Fruit fly (Drosophila melanogaster): ENCODE measurements around the gene CG5039.

The CG5039 gene

dm6 chr3R:25640463-25640862 lies 38.0 kb upstream of the CG5039 start (continued):
- TF ChIP-seq pnt (GFP tag; optimal IDR thresholded peaks at IDR 0.05) (peak; percentile 2), bigmax (GFP tag; optimal IDR thresholded peaks at IDR 0.05) (no peak), Neu2 (GFP tag; optimal IDR thresholded peaks at IDR 0.05; ENCODE audit: borderline replicate concordance) (no peak), lilli (GFP tag; optimal IDR thresholded peaks at IDR 0.05) (peak; percentile 48), CG15479 (GFP tag; optimal IDR thresholded peaks at IDR 0.05) (peak; percentile 11), HLH3B (GFP tag; IDR thresholded peaks at IDR 0.05) (0 out of 2 replicates have a peak, but pooled peaks have one; percentile 19), CG8944 (GFP tag; optimal IDR thresholded peaks at IDR 0.05) (peak; percentile 32), ranshi (GFP tag; IDR thresholded peaks at IDR 0.05) (no peak), HmgZ (tag; optimal IDR thresholded peaks at IDR 0.05) (no peak), danr (GFP tag; IDR thresholded peaks at IDR 0.05) (no peak), pb (GFP tag; optimal IDR thresholded peaks at IDR 0.05) (no peak), jigr1 (GFP tag; IDR thresholded peaks at IDR 0.05) (0 out of 3 replicates have a peak, but pooled peaks have one; percentile 61), gem (tag; optimal IDR thresholded peaks at IDR 0.05) (peak; percentile 79), trem (tag; optimal IDR thresholded peaks at IDR 0.05) (peak; percentile 52), CG11696 (GFP tag; IDR thresholded peaks at IDR 0.05) (no peak), CG13624 (GFP tag; optimal IDR thresholded peaks at IDR 0.05) (no peak), Sry-δ (GFP tag; optimal IDR thresholded peaks at IDR 0.05) (no peak), CG17829 (tag; optimal IDR thresholded peaks at IDR 0.05) (peak; percentile 77), tup (GFP tag; optimal IDR thresholded peaks at IDR 0.05) (no peak), Hey (tag; optimal IDR thresholded peaks at IDR 0.05) (no peak), trh (GFP tag; optimal IDR thresholded peaks at IDR 0.05) (no peak), CG2129 (GFP tag; IDR thresholded peaks at IDR 0.05; ENCODE audit: partially characterized antibody) (no peak), CG9215 (GFP tag; IDR thresholded peaks at IDR 0.05) (0 out of 2 replicates have a peak, but pooled peaks have one; percentile 27), CG30431 (GFP tag; optimal IDR thresholded peaks at IDR 0.05) (peak; percentile 22), Hr51 (GFP tag; optimal IDR thresholded peaks at IDR 0.05) (peak in 1 of 2 experiments; percentile 58), CG11504 (tag; optimal IDR thresholded peaks at IDR 0.05) (peak; percentile 76), CG4707 (GFP tag; optimal IDR thresholded peaks at IDR 0.05) (no peak), ERR (GFP tag; optimal IDR thresholded peaks at IDR 0.05) (no peak), CG17612 (GFP tag; IDR thresholded peaks at IDR 0.05) (no peak), CG6654 (GFP tag; optimal IDR thresholded peaks at IDR 0.05) (no peak), Opbp (GFP tag; IDR thresholded peaks at IDR 0.05; ENCODE audit: partially characterized antibody) (no peak), CG12391 (tag; optimal IDR thresholded peaks at IDR 0.05) (peak; percentile 64), Oaz (GFP tag; IDR thresholded peaks at IDR 0.05) (no peak), CG2202 (tag; optimal IDR thresholded peaks at IDR 0.05) (peak; percentile 21), Optix (GFP tag; IDR thresholded peaks at IDR 0.05) (no peak), CG16863 (GFP tag; optimal IDR thresholded peaks at IDR 0.05) (no peak), CG17912 (GFP tag; optimal IDR thresholded peaks at IDR 0.05) (no peak), Vsx1 (GFP tag; optimal IDR thresholded peaks at IDR 0.05) (no peak), lab (GFP tag; optimal IDR thresholded peaks at IDR 0.05) (peak; percentile 38)

- TF ChIP-seq repo (GFP tag; optimal IDR thresholded peaks at IDR 0.05) = no peak
- TF ChIP-seq CG7928 (GFP tag; optimal IDR thresholded peaks at IDR 0.05) = no peak
These were observed 34.3 kb upstream of the CG5039 start for dm6 chr3R:25644172-25644571.

Data from whole organism, embryonic.